Fruit fly (Drosophila melanogaster): ENCODE measurements around the gene CG34177.

CG34177 gene

DNA sequence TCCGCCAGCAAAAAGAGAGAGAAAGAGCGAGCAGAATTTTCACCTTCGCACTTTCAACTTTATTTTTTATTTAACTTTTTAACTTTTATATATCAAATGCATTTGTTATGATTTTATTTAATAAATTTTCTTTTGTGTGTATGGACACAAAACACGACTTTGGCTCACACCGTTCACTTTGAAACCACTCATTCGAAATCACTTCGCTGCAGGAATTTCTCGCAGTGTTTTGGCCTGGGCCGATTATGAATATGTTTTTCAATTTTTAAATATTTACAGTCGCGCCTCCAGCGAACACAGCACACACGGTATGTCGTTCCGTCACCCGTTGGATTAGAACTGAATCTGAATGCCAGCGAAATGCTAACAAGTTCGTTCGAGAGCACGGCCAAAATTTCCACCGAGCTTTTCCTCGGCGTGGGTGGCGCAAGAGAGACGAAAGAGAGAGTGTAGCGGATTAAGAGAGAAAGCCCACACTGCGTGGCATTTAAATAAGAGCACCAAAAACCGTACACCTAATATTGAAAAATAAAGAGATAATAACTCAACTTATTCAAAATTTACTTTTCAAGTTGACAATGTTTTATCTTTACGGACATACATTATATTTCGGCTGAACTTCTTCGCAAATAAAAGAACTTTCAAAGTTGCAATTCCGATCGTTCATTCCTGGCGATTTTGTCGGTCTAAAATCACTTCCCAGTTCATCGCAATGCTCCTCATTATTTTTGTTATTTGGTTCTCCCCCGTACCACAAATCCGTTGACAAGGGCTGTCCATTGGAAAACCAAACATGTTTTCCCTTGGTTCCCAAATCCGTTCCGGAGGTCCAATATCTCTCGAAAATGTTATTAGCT, 7.4 kb downstream of the CG34177 start, which contains the start of gene CG15431 (continued):
- TF ChIP-seq MTF-1 (GFP tag; optimal IDR thresholded peaks at IDR 0.05; ENCODE audit: borderline replicate concordance) (no peak), CG3407 (GFP tag; optimal IDR thresholded peaks at IDR 0.05) (no peak), CG30403 (GFP tag; optimal IDR thresholded peaks at IDR 0.05) (peak; percentile 55), bcd (GFP tag; optimal IDR thresholded peaks at IDR 0.05) (peak; percentile 58), gce (GFP tag; IDR thresholded peaks at IDR 0.05) (no peak), stc (GFP tag; IDR thresholded peaks at IDR 0.05) (peak; percentile 31; the same call in 1 of the 2 replicates), CG18619 (GFP tag; optimal IDR thresholded peaks at IDR 0.05) (peak; percentile 58), Bgb (GFP tag; IDR thresholded peaks at IDR 0.05; ENCODE audit: partially characterized antibody) (peak; percentile 49; the same call in 1 of the 2 replicates), NfI (GFP tag; optimal IDR thresholded peaks at IDR 0.05) (peak; percentile 67), CG12942 (GFP tag; optimal IDR thresholded peaks at IDR 0.05) (peak; percentile 33), Med (GFP tag) (peak; percentile 94), Oaz (GFP tag; IDR thresholded peaks at IDR 0.05) (peak; percentile 35; the same call in 1 of the 2 replicates), B-H1 (GFP tag; IDR thresholded peaks at IDR 0.05) (0 out of 3 replicates have a peak, but pooled peaks have one; percentile 37), CG5180 (GFP tag; optimal IDR thresholded peaks at IDR 0.05) (peak; percentile 59), Lhr (GFP tag; optimal IDR thresholded peaks at IDR 0.05) (no peak), CG9817 (tag; optimal IDR thresholded peaks at IDR 0.05) (peak; percentile 29), CG17359 (tag; optimal IDR thresholded peaks at IDR 0.05) (peak; percentile 63), dpn (GFP tag; optimal IDR thresholded peaks at IDR 0.05) (peak; percentile 47), CG11723 (GFP tag; optimal IDR thresholded peaks at IDR 0.05) (peak; percentile 53), Fer1 (GFP tag; optimal IDR thresholded peaks at IDR 0.05) (peak; percentile 67), CG9437 (GFP tag; optimal IDR thresholded peaks at IDR 0.05) (no peak), CG11398 (GFP tag; optimal IDR thresholded peaks at IDR 0.05) (no peak), H2.0 (GFP tag; IDR thresholded peaks at IDR 0.05) (peak; percentile 57), CG7556 (GFP tag; optimal IDR thresholded peaks at IDR 0.05) (peak; percentile 79), B-H2 (GFP tag; optimal IDR thresholded peaks at IDR 0.05) (peak; percentile 15), TFAM (GFP tag; optimal IDR thresholded peaks at IDR 0.05) (no peak), HLH3B (GFP tag; IDR thresholded peaks at IDR 0.05) (peak; percentile 65; the same call in 1 of the 2 replicates), Abd-B (GFP tag; optimal IDR thresholded peaks at IDR 0.05) (no peak), esg (GFP tag; conservative IDR thresholded peaks at IDR 0.05) (peak; percentile 44), CG12071 (GFP tag; optimal IDR thresholded peaks at IDR 0.05) (peak; percentile 43), CG10654 (GFP tag; optimal IDR thresholded peaks at IDR 0.05) (peak; percentile 43), gem (tag; optimal IDR thresholded peaks at IDR 0.05) (peak; percentile 69), Nf-YC (tag; optimal IDR thresholded peaks at IDR 0.05) (peak; percentile 1), CG1603 (tag; optimal IDR thresholded peaks at IDR 0.05) (peak; percentile 27), unpg (GFP tag; optimal IDR thresholded peaks at IDR 0.05) (peak; percentile 66), CG11456 (GFP tag; IDR thresholded peaks at IDR 0.05) (peak; percentile 72), CG5245 (GFP tag; optimal IDR thresholded peaks at IDR 0.05) (peak; percentile 14), hkb (optimal IDR thresholded peaks at IDR 0.05) (no peak), hkb (GFP tag; IDR thresholded peaks at IDR 0.05) (peak; percentile 67), pum (GFP tag; optimal IDR thresholded peaks at IDR 0.05) (no peak), CG6791 (GFP tag; IDR thresholded peaks at IDR 0.05; ENCODE audit: partially characterized antibody) (no peak), D19A (tag; optimal IDR thresholded peaks at IDR 0.05) (no peak), CG18599 (GFP tag; optimal IDR thresholded peaks at IDR 0.05) (peak; percentile 85), CG6683 (GFP tag; optimal IDR thresholded peaks at IDR 0.05) (peak; percentile 37), rib (GFP tag; IDR thresholded peaks at IDR 0.05) (peak; percentile 65), sr (GFP tag; IDR thresholded peaks at IDR 0.05) (peak; percentile 94), ind (GFP tag; optimal IDR thresholded peaks at IDR 0.05) (peak; percentile 50), BtbVII (GFP tag; optimal IDR thresholded peaks at IDR 0.05) (peak; percentile 43)

Measured in whole organism, embryonic.